Worm (Caenorhabditis elegans) whole organism, L1 larva: ENCODE measurements around the gene clc-28.

Experiments
- ceh-82 ChIP-seq, 3 experiments: fragments of 150-350 bp in 1 of 3; sonication (generic microtip) in 2 of 3; optimal IDR thresholded peaks; 2 replicates each; lab custom pipeline; 2014 to 2017; ENCODE audit warnings: missing biosample characterization in 3 of 3, missing genetic modification characterization in 3 of 3
- elt-2 ChIP-seq: sonication (generic microtip); optimal IDR thresholded peaks from 2 replicates; lab custom pipeline; 2016; ENCODE audit warnings: missing genetic modification characterization, mild to moderate bottlenecking, inconsistent platforms, missing compliant biosample characterization, missing genetic modification reagents
- fos-1 ChIP-seq: fragments of 150-350 bp; optimal IDR thresholded peaks from 2 replicates; lab custom pipeline; 2014; ENCODE audit warnings: missing biosample characterization, missing genetic modification characterization
- jun-1 ChIP-seq: fragments of 150-350 bp; optimal IDR thresholded peaks from 2 replicates; lab custom pipeline; 2014; ENCODE audit warnings: missing biosample characterization, missing genetic modification reagents, missing genetic modification characterization
- lin-39 ChIP-seq: fragments of 150-350 bp; optimal IDR thresholded peaks from 2 replicates; lab custom pipeline; 2014; ENCODE audit warnings: missing biosample characterization, missing genetic modification reagents, missing genetic modification characterization
- nhr-11 ChIP-seq: fragments of 150-350 bp; optimal IDR thresholded peaks from 2 replicates; lab custom pipeline; 2014; ENCODE audit warnings: missing biosample characterization, missing genetic modification characterization
- nhr-12 ChIP-seq: sonication (generic microtip); optimal IDR thresholded peaks from 2 replicates; lab custom pipeline; 2017; ENCODE audit warnings: missing biosample characterization, missing genetic modification characterization
- snpc-4 ChIP-seq: fragments of 150-350 bp; optimal IDR thresholded peaks from 2 replicates; lab custom pipeline; 2014; ENCODE audit warnings: missing biosample characterization, missing genetic modification characterization

ce11 chrIII:8291268-8292032, 47.8 kb downstream of the clc-28 start:
- TF ChIP-seq nhr-11 (tag; lab: Kevin White, UChicago) (no peak), fos-1 (tag; lab: Kevin White, UChicago) (no peak), jun-1 (tag; lab: Kevin White, UChicago) (peak; percentile 23), ceh-82 (tag; optimal IDR thresholded peaks at IDR 0.05; lab: Kevin White, UChicago) (no peak), lin-39 (tag; lab: Kevin White, UChicago) (no peak), elt-2 (tag; lab: Kevin White, UChicago) (peak; percentile 85), snpc-4 (tag; lab: Kevin White, UChicago) (no peak), nhr-12 (tag; lab: Kevin White, UChicago) (no peak)
